Fruit fly (Drosophila melanogaster) whole organism, adult: ENCODE results near the gene Aprt.
A peak's percentile ranks its signal among the peaks of the same experiment; 100 is the strongest.

ENCODE experiments used
- CG11617 ChIP-seq: fragments of 200-800 bp; sonication (Bioruptor generic); optimal IDR thresholded peaks from 2 replicates; lab custom pipeline; 2017; ENCODE audit warnings: mild to moderate bottlenecking, missing biosample characterization, missing genetic modification reagents, missing genetic modification characterization
- CG12768 ChIP-seq: fragments of 200-800 bp; sonication (Bioruptor generic); optimal IDR thresholded peaks from 2 replicates; lab custom pipeline; 2017; ENCODE audit warnings: missing biosample characterization, missing genetic modification characterization, mild to moderate bottlenecking, moderate library complexity, missing genetic modification reagents
- CG14711 ChIP-seq: fragments of 200-800 bp; sonication (Bioruptor generic); optimal IDR thresholded peaks from 2 replicates; lab custom pipeline; 2018; ENCODE audit warnings: missing biosample characterization, mild to moderate bottlenecking, missing genetic modification characterization, moderate library complexity
- CG1620 ChIP-seq: fragments of 200-800 bp; sonication (Bioruptor generic); optimal IDR thresholded peaks from 2 replicates; lab custom pipeline; 2016; ENCODE audit warnings: missing biosample characterization, missing genetic modification characterization
- CG33017 ChIP-seq: fragments of 200-800 bp; sonication (Bioruptor generic); optimal IDR thresholded peaks from 2 replicates; lab custom pipeline; 2018; ENCODE audit warnings: missing biosample characterization, mild to moderate bottlenecking, missing genetic modification characterization, moderate library complexity
- CG5204 ChIP-seq: fragments of 200-800 bp; sonication (Bioruptor generic); optimal IDR thresholded peaks from 2 replicates; lab custom pipeline; 2016; ENCODE audit warnings: missing biosample characterization, missing genetic modification characterization
- CG7045 ChIP-seq: fragments of 200-800 bp; sonication (Bioruptor generic); optimal IDR thresholded peaks from 2 replicates; lab custom pipeline; 2017; ENCODE audit warnings: missing biosample characterization, mild to moderate bottlenecking, missing genetic modification characterization
- CG7101 ChIP-seq: fragments of 200-800 bp; sonication (Bioruptor generic); optimal IDR thresholded peaks from 2 replicates; lab custom pipeline; 2018; ENCODE audit warnings: missing biosample characterization, mild to moderate bottlenecking, missing genetic modification characterization, moderate library complexity
- Clk ChIP-seq: fragments of 200-800 bp; sonication (Bioruptor generic); optimal IDR thresholded peaks from 2 replicates; lab custom pipeline; 2017; ENCODE audit warnings: missing biosample characterization, missing genetic modification characterization
- Crg-1 ChIP-seq: fragments of 200-800 bp; sonication (Bioruptor generic); optimal IDR thresholded peaks from 2 replicates; lab custom pipeline; 2016; ENCODE audit warnings: missing biosample characterization, missing genetic modification characterization
- Hr96 ChIP-seq: fragments of 200-800 bp; sonication (Bioruptor generic); optimal IDR thresholded peaks from 2 replicates; lab custom pipeline; 2016; ENCODE audit warnings: missing biosample characterization, missing genetic modification characterization
- Mnt ChIP-seq: fragments of 200-800 bp; sonication (Bioruptor generic); optimal IDR thresholded peaks from 2 replicates; lab custom pipeline; 2016; ENCODE audit warnings: missing biosample characterization, mild to moderate bottlenecking, missing genetic modification characterization
- bab1 ChIP-seq: fragments of 200-800 bp; sonication (Bioruptor generic); optimal IDR thresholded peaks from 3 replicates; lab custom pipeline; 2019; ENCODE audit warnings: missing biosample characterization, mild to moderate bottlenecking, missing genetic modification characterization, moderate library complexity
- cic ChIP-seq: fragments of 200-800 bp; sonication (Bioruptor generic); optimal IDR thresholded peaks from 2 replicates; lab custom pipeline; 2017; ENCODE audit warnings: missing biosample characterization, mild to moderate bottlenecking, missing genetic modification characterization, moderate library complexity
- cnc ChIP-seq, 2 experiments: fragments of >200 bp; optimal IDR thresholded peaks; 2 replicates each; lab custom pipeline; 2017
- kay ChIP-seq: fragments of 200-800 bp; sonication (Bioruptor generic); peaks from one replicate; lab custom pipeline; 2016; ENCODE audit warnings: missing biosample characterization, missing genetic modification characterization, borderline replicate concordance
- ovo ChIP-seq: fragments of 200-800 bp; sonication (Bioruptor generic); optimal IDR thresholded peaks from 2 replicates; lab custom pipeline; 2016; ENCODE audit warnings: missing biosample characterization, missing genetic modification characterization
- pad ChIP-seq: fragments of 200-800 bp; sonication (Bioruptor generic); optimal IDR thresholded peaks from 3 replicates; lab custom pipeline; 2017; ENCODE audit warnings: missing biosample characterization, missing genetic modification characterization, mild to moderate bottlenecking, moderate library complexity, missing genetic modification reagents
- tj ChIP-seq: fragments of 200-800 bp; sonication (Bioruptor generic); optimal IDR thresholded peaks from 3 replicates; lab custom pipeline; 2017; ENCODE audit warnings: missing biosample characterization, mild to moderate bottlenecking, missing genetic modification characterization, moderate library complexity
- toe ChIP-seq: fragments of 200-800 bp; sonication (Bioruptor generic); optimal IDR thresholded peaks from 2 replicates; lab custom pipeline; 2016; ENCODE audit warnings: missing biosample characterization, missing genetic modification characterization

The Aprt gene

DNA sequence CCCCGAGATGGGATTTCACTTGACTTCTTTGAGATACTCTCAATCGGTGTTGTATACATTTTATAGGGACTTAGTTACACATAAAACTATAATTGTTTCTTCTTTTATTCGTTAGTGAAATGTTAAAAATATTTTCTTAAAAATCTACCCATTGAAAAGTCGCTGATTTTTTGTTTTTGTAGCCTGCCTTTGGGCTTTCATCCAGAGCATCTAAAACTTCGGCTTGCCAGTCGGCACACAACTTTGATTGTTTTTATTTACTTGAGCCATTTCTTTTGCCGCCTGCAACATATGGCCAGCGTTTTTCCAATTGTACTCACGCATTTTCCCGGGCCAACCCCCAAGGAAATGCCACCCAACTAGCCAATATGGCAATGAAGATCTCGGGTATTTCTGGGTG is 7.1 kb upstream of the Aprt start:
- TF ChIP-seq CG1620 (GFP tag; lab: Kevin White, UChicago) (no peak), cic (no peak), pad (no peak), CG14711 (tag; lab: Kevin White, UChicago) (no peak), CG11617 (GFP tag; lab: Kevin White, UChicago) (no peak), ovo (GFP tag; lab: Kevin White, UChicago) (no peak), Crg-1 (GFP tag; lab: Kevin White, UChicago) (no peak), Mnt (no peak), toe (GFP tag; lab: Kevin White, UChicago) (no peak), bab1 (GFP tag; lab: Kevin White, UChicago) (no peak), Clk (GFP tag; lab: Kevin White, UChicago) (no peak), tj (no peak), kay (no peak)

DNA sequence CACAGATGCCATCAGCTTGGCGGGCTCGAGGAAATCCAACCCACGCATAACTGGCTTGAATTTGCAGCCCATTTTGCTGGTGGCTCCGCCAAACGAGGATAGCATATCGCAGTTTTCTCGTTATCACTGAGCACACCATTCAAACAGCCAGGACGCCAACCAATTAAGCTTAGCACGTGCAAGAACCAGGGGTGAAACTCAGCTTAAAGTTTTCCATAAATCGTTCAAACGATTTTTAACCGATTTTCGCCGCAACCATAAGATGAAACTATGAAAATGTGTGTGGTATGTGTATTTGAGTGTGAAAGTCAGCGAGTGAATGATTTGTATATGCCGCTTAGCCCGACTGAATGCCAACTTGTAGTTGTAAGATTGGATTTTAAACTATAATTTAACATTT is 6.1 kb upstream of the Aprt start:
- TF ChIP-seq tj (no peak), pad (no peak), CG12768 (GFP tag; lab: Kevin White, UChicago) (no peak)

DNA sequence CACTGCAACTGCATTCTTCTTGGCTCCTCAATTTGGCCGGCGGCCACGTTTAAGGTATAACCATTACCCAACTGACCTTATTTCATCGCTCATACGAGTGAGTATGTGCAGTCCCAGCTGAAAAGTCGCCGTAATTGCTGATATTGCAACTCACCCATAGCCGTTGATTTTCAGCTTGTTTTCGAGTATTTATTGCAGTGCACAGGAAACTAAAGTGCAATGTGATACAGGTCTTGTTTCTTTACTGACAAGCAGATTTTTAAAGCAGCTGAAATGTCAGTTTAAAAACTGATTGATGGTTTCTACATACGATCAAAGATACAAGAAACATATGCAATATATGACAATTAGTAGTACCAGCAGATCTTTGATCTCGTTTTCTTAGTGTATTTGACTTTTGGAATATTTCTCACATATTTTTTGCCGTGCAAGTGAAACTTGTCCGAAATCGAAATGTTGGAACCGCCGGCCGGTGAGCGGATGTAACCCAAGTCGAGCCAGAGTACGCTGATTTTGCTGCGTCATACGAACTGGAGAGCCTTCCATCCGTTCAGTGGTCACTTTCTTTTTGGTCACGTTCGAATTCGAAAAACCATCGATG is 3.2 kb upstream of the Aprt start:
- TF ChIP-seq tj (peak; percentile 99), CG7101 (tag; lab: Kevin White, UChicago) (no peak)

DNA sequence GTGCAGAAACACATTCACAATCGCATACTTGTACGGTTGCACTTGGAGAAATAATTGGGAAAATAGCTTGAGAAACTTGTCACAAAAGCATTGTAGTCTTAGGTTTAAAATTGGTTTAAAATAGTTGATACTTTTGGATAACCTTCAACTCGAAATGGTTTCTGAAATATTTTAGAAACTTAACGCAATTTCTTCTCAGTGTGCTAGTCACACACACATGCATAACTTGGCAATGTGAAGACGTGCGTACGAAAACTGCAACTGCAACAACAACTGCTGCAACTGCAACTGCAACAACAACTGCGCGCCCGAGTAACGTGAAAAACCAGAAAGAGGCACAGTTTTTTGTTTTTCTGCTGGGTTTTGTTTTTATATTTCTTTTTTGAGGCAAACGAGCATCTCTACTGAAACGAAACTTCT is 1.3 kb upstream of the Aprt start:
- TF ChIP-seq bab1 (GFP tag; lab: Kevin White, UChicago), result peak; percentile 72
- TF ChIP-seq CG11617 (GFP tag; lab: Kevin White, UChicago), result no peak
- TF ChIP-seq CG7101 (tag; lab: Kevin White, UChicago), result peak; percentile 24
- TF ChIP-seq CG14711 (tag; lab: Kevin White, UChicago), result peak; percentile 32
- TF ChIP-seq pad, result peak; percentile 8
- TF ChIP-seq tj, result no peak

DNA sequence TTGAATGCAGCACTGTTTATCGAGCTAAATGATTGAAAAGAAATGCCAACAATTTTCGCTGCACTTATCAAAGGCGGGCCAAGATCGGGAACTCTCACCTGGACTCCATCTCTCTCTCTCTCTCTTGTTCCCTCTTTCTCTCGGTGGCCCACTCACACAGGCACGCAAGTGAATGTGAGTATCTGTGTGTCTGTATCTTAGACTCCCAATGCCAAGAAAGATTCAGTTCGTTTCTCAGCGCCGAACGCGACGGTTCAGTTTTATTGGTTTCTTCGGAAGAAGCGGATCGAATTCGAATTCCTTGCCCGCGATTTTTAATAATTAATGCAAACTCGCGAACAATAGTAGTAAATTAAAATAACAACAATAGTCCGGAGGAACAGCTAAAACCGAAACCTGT is 617 bp upstream of the Aprt start, which contains the start of gene Tmhs:
Gene Tmhs (plus strand): TSS at position 222 of the 400 bp plus-strand sequence.
- no peak for TF ChIP-seq kay
- peak; percentile 57 for TF ChIP-seq tj
- TF ChIP-seq CG7045 (GFP tag; lab: Kevin White, UChicago), result no peak
- no peak for TF ChIP-seq Crg-1 (GFP tag; lab: Kevin White, UChicago)

DNA sequence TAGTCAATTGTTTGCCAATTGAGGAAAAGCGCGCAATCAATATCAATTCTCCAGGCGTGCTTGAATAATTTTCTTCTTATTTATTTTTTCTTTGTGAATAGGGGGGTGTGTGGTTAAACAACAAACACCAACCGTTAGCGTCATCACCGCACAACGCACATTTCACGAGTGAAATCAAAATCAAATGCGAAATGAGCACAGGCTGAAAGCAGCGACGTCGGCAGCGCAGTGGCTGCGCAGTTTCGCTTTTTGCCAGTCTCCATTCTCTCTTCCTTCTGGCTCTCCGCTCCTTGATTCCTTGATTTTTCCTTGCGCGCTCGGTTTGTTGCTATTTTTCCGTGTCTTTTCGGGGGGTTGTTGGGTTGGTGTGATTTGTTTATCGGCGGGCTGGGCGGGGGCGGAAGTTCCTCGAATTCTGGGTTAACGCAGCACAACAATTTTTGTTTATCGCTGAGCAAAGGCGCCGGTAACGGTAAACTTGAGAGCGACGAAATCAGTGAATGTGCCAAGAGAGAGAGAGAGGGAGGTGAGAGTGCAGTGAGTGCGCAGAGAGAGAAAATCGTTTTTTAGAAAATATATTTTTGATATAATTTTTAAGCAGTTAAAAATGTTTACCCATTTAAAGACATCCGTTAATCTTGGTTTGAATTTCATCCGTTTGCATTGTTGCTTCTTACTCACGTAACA is 1.8 kb downstream of the Aprt start, which contains the start of gene CG13937:
Gene CG13937 (minus strand): TSS at position 174 of the 687 bp plus-strand sequence.
- TF ChIP-seq CG12768 (GFP tag; lab: Kevin White, UChicago) (no peak), CG5204 (no peak), tj (no peak), Mnt (peak; percentile 12)

DNA sequence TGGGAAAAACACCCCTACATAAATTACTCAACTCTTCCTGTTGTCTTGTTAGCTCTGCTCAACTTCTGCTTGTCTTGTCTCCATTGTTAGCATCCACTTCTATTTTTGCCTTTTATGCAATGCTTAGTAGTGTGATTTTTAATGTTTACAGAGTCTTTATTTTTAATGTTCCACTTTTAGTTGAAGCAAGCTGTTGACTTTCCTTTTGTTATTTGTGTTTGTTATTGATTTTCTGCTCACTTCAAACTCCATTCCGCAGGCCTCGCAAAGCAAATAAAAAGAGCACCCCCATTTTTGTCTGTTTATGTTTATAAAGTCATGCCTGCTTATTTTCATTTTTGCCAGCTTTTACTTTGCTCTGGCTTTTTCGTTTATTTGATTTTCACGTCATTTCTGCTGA is 2.9 kb downstream of the Aprt start:
- TF ChIP-seq CG7101 (tag; lab: Kevin White, UChicago), result no peak
- TF ChIP-seq CG5204, result no peak
- TF ChIP-seq kay, result no peak
- TF ChIP-seq CG1620 (GFP tag; lab: Kevin White, UChicago), result no peak
- no peak for TF ChIP-seq Mnt
- TF ChIP-seq CG14711 (tag; lab: Kevin White, UChicago), result no peak
- no peak for TF ChIP-seq Crg-1 (GFP tag; lab: Kevin White, UChicago)
- TF ChIP-seq CG33017 (tag; lab: Kevin White, UChicago), result no peak
- TF ChIP-seq ovo (GFP tag; lab: Kevin White, UChicago), result no peak
- no peak for TF ChIP-seq CG12768 (GFP tag; lab: Kevin White, UChicago)
- no peak for TF ChIP-seq cic
- no peak for TF ChIP-seq pad
- TF ChIP-seq bab1 (GFP tag; lab: Kevin White, UChicago), result no peak
- TF ChIP-seq CG7045 (GFP tag; lab: Kevin White, UChicago), result no peak
- TF ChIP-seq toe (GFP tag; lab: Kevin White, UChicago), result no peak
- no peak for TF ChIP-seq Clk (GFP tag; lab: Kevin White, UChicago)
- TF ChIP-seq Hr96, result no peak
- TF ChIP-seq cnc (optimal IDR thresholded peaks at IDR 0.05; lab: Kevin White, UChicago), result no peak
- TF ChIP-seq CG11617 (GFP tag; lab: Kevin White, UChicago), result no peak

DNA sequence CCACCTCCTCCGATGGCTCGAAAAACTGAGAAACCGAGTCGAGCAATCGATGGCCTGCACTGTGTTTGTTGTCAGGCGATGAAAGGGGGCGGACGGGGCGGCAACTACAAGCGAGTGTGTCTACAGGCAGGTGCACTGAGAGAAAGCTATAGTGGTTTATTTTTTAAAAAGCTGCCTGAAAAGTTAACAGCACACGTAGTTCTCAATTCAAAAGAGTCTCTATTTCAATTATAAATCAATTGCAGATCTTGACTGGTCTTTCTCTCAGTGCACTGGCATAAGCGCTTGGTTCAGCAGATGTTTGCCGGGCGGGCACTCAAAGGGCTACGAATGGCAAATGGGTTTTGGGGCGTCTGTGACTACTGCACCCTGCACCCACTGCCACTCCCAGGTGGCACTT is 4.1 kb downstream of the Aprt start:
- TF ChIP-seq CG7045 (GFP tag; lab: Kevin White, UChicago) (peak; percentile 38), Clk (GFP tag; lab: Kevin White, UChicago) (peak; percentile 21), CG5204 (no peak), CG1620 (GFP tag; lab: Kevin White, UChicago) (no peak), CG12768 (GFP tag; lab: Kevin White, UChicago) (peak; percentile 36), Crg-1 (GFP tag; lab: Kevin White, UChicago) (no peak)
